Fruit fly (Drosophila melanogaster): ENCODE data around the gene CG6083.
"Not testable (repeated sequence)": the region's sequence is repeated elsewhere in the genome, so short reads cannot be mapped to it uniquely, and the experiment has no call there.

Gene CG6083

dm6 chr3L:11580919-11581318 lies 45.0 kb downstream of the CG6083 start, which contains the start of gene CG43391:
TSS of gene CG43391 (minus strand) at chr3L:11581019.
- TF ChIP-seq pad (GFP tag; optimal IDR thresholded peaks at IDR 0.05) = no peak

- no peak for TF ChIP-seq CG12768 (GFP tag; optimal IDR thresholded peaks at IDR 0.05)
- no peak for TF ChIP-seq CG1620 (GFP tag; optimal IDR thresholded peaks at IDR 0.05)
- no peak for TF ChIP-seq ovo (GFP tag; optimal IDR thresholded peaks at IDR 0.05)
- no peak for TF ChIP-seq Clk (GFP tag; optimal IDR thresholded peaks at IDR 0.05)
- no peak for TF ChIP-seq pad (GFP tag; optimal IDR thresholded peaks at IDR 0.05)
- no peak for TF ChIP-seq Hr96 (GFP tag; optimal IDR thresholded peaks at IDR 0.05)
- TF ChIP-seq CG7045 (GFP tag; optimal IDR thresholded peaks at IDR 0.05) = no peak
- no peak for TF ChIP-seq CG5204 (GFP tag; optimal IDR thresholded peaks at IDR 0.05)
- TF ChIP-seq kay (GFP tag; ENCODE audit: borderline replicate concordance) = no peak
- TF ChIP-seq CG11617 (GFP tag; optimal IDR thresholded peaks at IDR 0.05) = no peak
- TF ChIP-seq tj (GFP tag; optimal IDR thresholded peaks at IDR 0.05) = no peak
- TF ChIP-seq Crg-1 (GFP tag; optimal IDR thresholded peaks at IDR 0.05) = no peak
- no peak for TF ChIP-seq CG33017 (tag; optimal IDR thresholded peaks at IDR 0.05)
- TF ChIP-seq Mnt (GFP tag; optimal IDR thresholded peaks at IDR 0.05) = no peak
- TF ChIP-seq bab1 (GFP tag; optimal IDR thresholded peaks at IDR 0.05) = no peak
- TF ChIP-seq cnc (optimal IDR thresholded peaks at IDR 0.05) = no peak
- TF ChIP-seq CG7101 (tag; optimal IDR thresholded peaks at IDR 0.05) = no peak
- TF ChIP-seq toe (GFP tag; optimal IDR thresholded peaks at IDR 0.05) = no peak
Measured at dm6 chr3L:11579919-11580318, 46.0 kb downstream of the CG6083 start, which contains the start of gene CG43390. TSS of gene CG43390 (minus strand) at chr3L:11579950.

- no peak for TF ChIP-seq ovo (GFP tag; optimal IDR thresholded peaks at IDR 0.05)
- TF ChIP-seq CG14711 (tag; optimal IDR thresholded peaks at IDR 0.05) = no peak
- TF ChIP-seq pad (GFP tag; optimal IDR thresholded peaks at IDR 0.05) = no peak
- TF ChIP-seq CG33017 (tag; optimal IDR thresholded peaks at IDR 0.05) = no peak
- TF ChIP-seq Hr96 (GFP tag; optimal IDR thresholded peaks at IDR 0.05) = no peak
- TF ChIP-seq CG1620 (GFP tag; optimal IDR thresholded peaks at IDR 0.05) = no peak
- TF ChIP-seq toe (GFP tag; optimal IDR thresholded peaks at IDR 0.05) = no peak
- no peak for TF ChIP-seq CG11617 (GFP tag; optimal IDR thresholded peaks at IDR 0.05)
- TF ChIP-seq cic (GFP tag; optimal IDR thresholded peaks at IDR 0.05) = no peak
- no peak for TF ChIP-seq CG12768 (GFP tag; optimal IDR thresholded peaks at IDR 0.05)
- TF ChIP-seq Clk (GFP tag; optimal IDR thresholded peaks at IDR 0.05) = no peak
- no peak for TF ChIP-seq tj (GFP tag; optimal IDR thresholded peaks at IDR 0.05)
- TF ChIP-seq Crg-1 (GFP tag; optimal IDR thresholded peaks at IDR 0.05) = no peak
Measured at dm6 chr3L:11578847-11579246, 47.1 kb downstream of the CG6083 start.

dm6 chr3L:11578211-11578673 lies 47.7 kb downstream of the CG6083 start, which contains the start of gene CG33270:
TSS of gene CG33270 (minus strand) at chr3L:11578623.
- no peak for TF ChIP-seq CG12768 (GFP tag; optimal IDR thresholded peaks at IDR 0.05)

- no peak for TF ChIP-seq ovo (GFP tag; optimal IDR thresholded peaks at IDR 0.05)
- no peak for TF ChIP-seq kay (GFP tag; ENCODE audit: borderline replicate concordance)
- no peak for TF ChIP-seq CG5204 (GFP tag; optimal IDR thresholded peaks at IDR 0.05)
- TF ChIP-seq CG7101 (tag; optimal IDR thresholded peaks at IDR 0.05) = no peak
- TF ChIP-seq CG12768 (GFP tag; optimal IDR thresholded peaks at IDR 0.05) = no peak
- TF ChIP-seq pad (GFP tag; optimal IDR thresholded peaks at IDR 0.05) = no peak
- TF ChIP-seq cnc (optimal IDR thresholded peaks at IDR 0.05) = no peak
- TF ChIP-seq cic (GFP tag; optimal IDR thresholded peaks at IDR 0.05) = no peak
- TF ChIP-seq Clk (GFP tag; optimal IDR thresholded peaks at IDR 0.05) = no peak
- no peak for TF ChIP-seq Crg-1 (GFP tag; optimal IDR thresholded peaks at IDR 0.05)
- no peak for TF ChIP-seq Mnt (GFP tag; optimal IDR thresholded peaks at IDR 0.05)
- TF ChIP-seq CG14711 (tag; optimal IDR thresholded peaks at IDR 0.05) = no peak
- TF ChIP-seq Hr96 (GFP tag; optimal IDR thresholded peaks at IDR 0.05) = no peak
- TF ChIP-seq CG11617 (GFP tag; optimal IDR thresholded peaks at IDR 0.05) = no peak
- no peak for TF ChIP-seq tj (GFP tag; optimal IDR thresholded peaks at IDR 0.05)
- TF ChIP-seq bab1 (GFP tag; optimal IDR thresholded peaks at IDR 0.05) = no peak
Measured at dm6 chr3L:11577395-11577794, 48.5 kb downstream of the CG6083 start, which contains the start of gene CG33271. TSS of gene CG33271 (minus strand) at chr3L:11577495.

- not testable (repeated sequence) for TF ChIP-seq bab1 (GFP tag; optimal IDR thresholded peaks at IDR 0.05); CG7101 (tag; optimal IDR thresholded peaks at IDR 0.05); cic (GFP tag; optimal IDR thresholded peaks at IDR 0.05)
Measured at dm6 chr3L:11576944-11577343, 49.0 kb downstream of the CG6083 start, which contains the start of gene CG33489. TSS of gene CG33489 (minus strand) at chr3L:11577044.

dm6 chr3L:11574563-11574962 lies 51.4 kb downstream of the CG6083 start, which contains the start of gene CG33490:
TSS of gene CG33490 (minus strand) at chr3L:11574663.
- TF ChIP-seq CG7045 (GFP tag; optimal IDR thresholded peaks at IDR 0.05) (no peak), CG5204 (GFP tag; optimal IDR thresholded peaks at IDR 0.05) (no peak), toe (GFP tag; optimal IDR thresholded peaks at IDR 0.05) (no peak), kay (GFP tag; ENCODE audit: borderline replicate concordance) (no peak), Hr96 (GFP tag; optimal IDR thresholded peaks at IDR 0.05) (no peak), bab1 (GFP tag; optimal IDR thresholded peaks at IDR 0.05) (no peak), cic (GFP tag; optimal IDR thresholded peaks at IDR 0.05) (no peak), tj (GFP tag; optimal IDR thresholded peaks at IDR 0.05) (no peak), CG1620 (GFP tag; optimal IDR thresholded peaks at IDR 0.05) (no peak), Clk (GFP tag; optimal IDR thresholded peaks at IDR 0.05) (no peak), ovo (GFP tag; optimal IDR thresholded peaks at IDR 0.05) (no peak), pad (GFP tag; optimal IDR thresholded peaks at IDR 0.05) (no peak), CG7101 (tag; optimal IDR thresholded peaks at IDR 0.05) (no peak), CG14711 (tag; optimal IDR thresholded peaks at IDR 0.05) (no peak), Mnt (GFP tag; optimal IDR thresholded peaks at IDR 0.05) (no peak), CG12768 (GFP tag; optimal IDR thresholded peaks at IDR 0.05) (no peak), cnc (optimal IDR thresholded peaks at IDR 0.05) (no peak), CG11617 (GFP tag; optimal IDR thresholded peaks at IDR 0.05) (no peak), Crg-1 (GFP tag; optimal IDR thresholded peaks at IDR 0.05) (no peak)

Measured in whole organism, adult.